Fruit fly (Drosophila melanogaster) whole organism, wandering third instar larva: ENCODE measurements around the gene LysE.
A peak's percentile ranks its signal among the peaks of the same experiment; 100 is the strongest.

Source experiments
- Abd-B ChIP-seq: fragments of >200 bp; optimal IDR thresholded peaks from 2 replicates; lab custom pipeline; 2017; ENCODE audit warnings: missing biosample characterization, missing genetic modification characterization
- CG32264 ChIP-seq: fragments of 200-800 bp; sonication (Bioruptor generic); optimal IDR thresholded peaks from 2 replicates; lab custom pipeline; 2016; ENCODE audit warnings: missing biosample characterization, missing genetic modification characterization
- CG9705 ChIP-seq: fragments of 200-800 bp; sonication (Bioruptor generic); optimal IDR thresholded peaks from 2 replicates; lab custom pipeline; 2018; ENCODE audit warnings: missing biosample characterization, mild to moderate bottlenecking, missing genetic modification characterization
- CrebA ChIP-seq: fragments of 200-800 bp; sonication (Bioruptor generic); optimal IDR thresholded peaks from 2 replicates; lab custom pipeline; 2016; ENCODE audit warnings: missing biosample characterization, mild to moderate bottlenecking, missing genetic modification characterization, borderline replicate concordance
- Dfd ChIP-seq: fragments of >200 bp; optimal IDR thresholded peaks from 2 replicates; lab custom pipeline; 2017; ENCODE audit warnings: missing biosample characterization, missing genetic modification characterization
- Dif ChIP-seq: fragments of 200-275, 200-300 bp; sonication (Bioruptor generic); optimal IDR thresholded peaks from 2 replicates; lab custom pipeline; 2018; ENCODE audit warnings: missing biosample characterization, missing genetic modification characterization; ENCODE audit not compliant: partially characterized antibody
- GATAd ChIP-seq: sonication (Bioruptor generic); optimal IDR thresholded peaks from 2 replicates; lab custom pipeline; 2016; ENCODE audit warnings: missing biosample characterization, missing genetic modification characterization
- HLH106 ChIP-seq: fragments of 200-800 bp; optimal IDR thresholded peaks from 3 replicates; lab custom pipeline; 2019; ENCODE audit warnings: missing biosample characterization, mild to moderate bottlenecking, missing genetic modification characterization, moderate library complexity
- Hnf4 ChIP-seq: fragments of 200-800 bp; sonication (Bioruptor generic); optimal IDR thresholded peaks from 2 replicates; lab custom pipeline; 2016; ENCODE audit warnings: missing biosample characterization, mild to moderate bottlenecking, missing genetic modification characterization
- Hr78 ChIP-seq: fragments of >200 bp; optimal IDR thresholded peaks from 2 replicates; lab custom pipeline; 2017; ENCODE audit warnings: missing biosample characterization, missing genetic modification characterization
- Jra ChIP-seq: sonication (Bioruptor generic); optimal IDR thresholded peaks from 2 replicates; lab custom pipeline; 2016; ENCODE audit warnings: missing biosample characterization, missing genetic modification characterization
- Mio ChIP-seq: sonication (Bioruptor generic); optimal IDR thresholded peaks from 2 replicates; lab custom pipeline; 2016; ENCODE audit warnings: missing biosample characterization, missing genetic modification characterization
- OdsH ChIP-seq: fragments of 200-800 bp; sonication (Bioruptor generic); optimal IDR thresholded peaks from 2 replicates; lab custom pipeline; 2016; ENCODE audit warnings: missing biosample characterization, mild to moderate bottlenecking, missing genetic modification characterization
- Rel ChIP-seq, 2 experiments: fragments of 200-800 bp; sonication (Bioruptor generic) in 1 of 2; optimal IDR thresholded peaks; 2 replicates in 1 of 2; 3 replicates in 1 of 2; lab custom pipeline; 2016 to 2019; ENCODE audit warnings: mild to moderate bottlenecking in 2 of 2, missing biosample characterization in 2 of 2, missing genetic modification characterization in 2 of 2, moderate library complexity in 1 of 2
- Sp1 ChIP-seq: fragments of 200-800 bp; sonication (Bioruptor generic); optimal IDR thresholded peaks from 3 replicates; lab custom pipeline; 2019; ENCODE audit warnings: missing biosample characterization, mild to moderate bottlenecking, missing genetic modification characterization, moderate library complexity
- Vsx2 ChIP-seq: fragments of 200-300, 225-300 bp; sonication (Bioruptor generic); optimal IDR thresholded peaks from 2 replicates; lab custom pipeline; 2018; ENCODE audit warnings: missing biosample characterization, missing genetic modification characterization; ENCODE audit not compliant: partially characterized antibody
- dl ChIP-seq, 2 experiments: fragments of 175-275, 200-275 bp in 1 of 2; fragments of 200-275 bp in 1 of 2; sonication (Bioruptor generic); optimal IDR thresholded peaks; lab custom pipeline; 2018; ENCODE audit warnings: mild to moderate bottlenecking in 2 of 2, missing biosample characterization in 2 of 2, missing genetic modification characterization in 2 of 2, moderate library complexity in 2 of 2; ENCODE audit not compliant: partially characterized antibody in 2 of 2, insufficient read depth in 1 of 2
- ey ChIP-seq: fragments of 200-800 bp; sonication (Bioruptor generic); optimal IDR thresholded peaks from 2 replicates; lab custom pipeline; 2016; ENCODE audit warnings: missing biosample characterization, missing genetic modification characterization
- foxo ChIP-seq, 2 experiments: fragments of 200-800 bp; sonication (Bioruptor generic); optimal IDR thresholded peaks; 2 replicates in 1 of 2; 3 replicates in 1 of 2; lab custom pipeline; 2016 to 2017; ENCODE audit warnings: missing biosample characterization in 2 of 2, missing genetic modification characterization in 2 of 2
- fru ChIP-seq: fragments of 200-800 bp; sonication (Bioruptor generic); optimal IDR thresholded peaks from 3 replicates; lab custom pipeline; 2016; ENCODE audit warnings: missing biosample characterization, mild to moderate bottlenecking, missing genetic modification characterization
- h ChIP-seq: fragments of 200-800 bp; sonication (Bioruptor generic); optimal IDR thresholded peaks from 3 replicates; lab custom pipeline; 2016; ENCODE audit warnings: missing biosample characterization, mild to moderate bottlenecking, missing genetic modification characterization
- jim ChIP-seq: fragments of 175-275, 200-325 bp; sonication (Bioruptor generic); optimal IDR thresholded peaks from 2 replicates; lab custom pipeline; 2016; ENCODE audit warnings: missing biosample characterization, mild to moderate bottlenecking, missing genetic modification characterization
- lola ChIP-seq: fragments of >200 bp; optimal IDR thresholded peaks from 2 replicates; lab custom pipeline; 2017; ENCODE audit warnings: missing biosample characterization, missing genetic modification characterization
- pan ChIP-seq: fragments of >200 bp; optimal IDR thresholded peaks from 2 replicates; lab custom pipeline; 2017
- psq ChIP-seq: fragments of 200-800 bp; sonication (Bioruptor generic); optimal IDR thresholded peaks from 3 replicates; lab custom pipeline; 2017; ENCODE audit warnings: missing biosample characterization, mild to moderate bottlenecking, missing genetic modification characterization, moderate library complexity
- rgr ChIP-seq: fragments of 200-800 bp; sonication (Bioruptor generic); optimal IDR thresholded peaks from 3 replicates; lab custom pipeline; 2016; ENCODE audit warnings: missing biosample characterization, mild to moderate bottlenecking, missing genetic modification characterization
- sage ChIP-seq: fragments of 200-800 bp; sonication (Bioruptor generic); optimal IDR thresholded peaks from 2 replicates; lab custom pipeline; 2016; ENCODE audit warnings: missing biosample characterization, mild to moderate bottlenecking, missing genetic modification characterization
- tai ChIP-seq: sonication (Bioruptor generic); optimal IDR thresholded peaks from 2 replicates; lab custom pipeline; 2016; ENCODE audit warnings: missing biosample characterization, missing genetic modification characterization
- usp ChIP-seq: fragments of >200 bp; optimal IDR thresholded peaks from 2 replicates; lab custom pipeline; 2017; ENCODE audit warnings: missing biosample characterization, missing genetic modification characterization

LysE gene

dm6 chr3L:1177085-1177484 is 35.5 kb upstream of the LysE start, which contains the start of gene bab2:
Gene bab2 (minus strand): TSS chr3L:1177276.
- TF ChIP-seq ey = no peak
- TF ChIP-seq OdsH = no peak
- no peak for TF ChIP-seq Hnf4 (GFP tag; lab: Kevin White, UChicago)
- TF ChIP-seq Dif = peak; percentile 77
- TF ChIP-seq psq (GFP tag; lab: Kevin White, UChicago) = peak; percentile 34
- peak; percentile 13 for TF ChIP-seq rgr (GFP tag; lab: Kevin White, UChicago)
- TF ChIP-seq Vsx2 (GFP tag; lab: Kevin White, UChicago) = peak; percentile 5
- TF ChIP-seq CrebA (GFP tag; lab: Kevin White, UChicago) = peak; percentile 5
- no peak for TF ChIP-seq Dfd (GFP tag; lab: Kevin White, UChicago)
- peak in 1 of 2 experiments; percentile 4 for TF ChIP-seq dl (GFP tag; optimal IDR thresholded peaks at IDR 0.05; lab: Kevin White, UChicago; ENCODE audit: insufficient read depth in 1 of 2, partially characterized antibody in 2 of 2)
- no peak for TF ChIP-seq foxo (GFP tag; optimal IDR thresholded peaks at IDR 0.05; lab: Kevin White, UChicago)
- TF ChIP-seq Jra (GFP tag; lab: Kevin White, UChicago) = no peak

- no peak for TF ChIP-seq foxo (GFP tag; optimal IDR thresholded peaks at IDR 0.05; lab: Kevin White, UChicago)
- peak; percentile 28 for TF ChIP-seq Sp1 (GFP tag; lab: Kevin White, UChicago)
- TF ChIP-seq psq (GFP tag; lab: Kevin White, UChicago) = peak; percentile 92
- no peak for TF ChIP-seq pan (lab: Kevin White, UChicago)
- TF ChIP-seq Rel (GFP tag; optimal IDR thresholded peaks at IDR 0.05; lab: Kevin White, UChicago) = no peak
- peak; percentile 31 for TF ChIP-seq Rel (tag; optimal IDR thresholded peaks at IDR 0.05; lab: Kevin White, UChicago)
- TF ChIP-seq jim (GFP tag; lab: Kevin White, UChicago) = peak; percentile 68
- peak in 1 of 2 experiments; percentile 30 for TF ChIP-seq dl (GFP tag; optimal IDR thresholded peaks at IDR 0.05; lab: Kevin White, UChicago; ENCODE audit: insufficient read depth in 1 of 2, partially characterized antibody in 2 of 2)
- TF ChIP-seq Hnf4 (GFP tag; lab: Kevin White, UChicago) = no peak
- no peak for TF ChIP-seq Mio (GFP tag; lab: Kevin White, UChicago)
Observed at dm6 chr3L:1178115-1178583, 34.5 kb upstream of the LysE start.

DNA sequence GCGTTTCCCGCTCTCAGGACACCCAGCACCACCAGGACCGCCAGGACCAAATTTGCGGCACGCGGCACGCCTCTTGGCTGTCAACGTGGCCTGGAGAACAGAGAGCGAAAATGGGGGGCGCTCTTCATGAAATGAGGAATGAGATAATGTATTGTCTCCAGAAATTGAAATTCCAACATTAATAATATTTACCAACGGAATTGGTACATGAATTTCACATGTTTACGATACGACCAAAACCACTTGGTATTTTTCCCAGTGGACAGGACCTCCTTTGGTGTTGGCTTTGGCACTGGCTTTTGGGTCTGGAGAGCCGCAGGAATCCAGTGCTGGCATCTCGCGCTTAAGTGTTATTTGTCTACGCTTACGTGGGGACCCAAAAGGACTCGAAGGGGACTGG is 29.2 kb upstream of the LysE start:
- peak; percentile 30 for TF ChIP-seq HLH106 (tag; lab: Kevin White, UChicago)
- peak in 1 of 2 experiments; percentile 31 for TF ChIP-seq foxo (GFP tag; optimal IDR thresholded peaks at IDR 0.05; lab: Kevin White, UChicago)
- TF ChIP-seq Hnf4 (GFP tag; lab: Kevin White, UChicago) = no peak
- no peak for TF ChIP-seq Rel (GFP tag; optimal IDR thresholded peaks at IDR 0.05; lab: Kevin White, UChicago)
- TF ChIP-seq Rel (tag; optimal IDR thresholded peaks at IDR 0.05; lab: Kevin White, UChicago) = no peak
- no peak for TF ChIP-seq pan (lab: Kevin White, UChicago)
- no peak for TF ChIP-seq CG32264 (GFP tag; lab: Kevin White, UChicago)
- TF ChIP-seq dl (GFP tag; optimal IDR thresholded peaks at IDR 0.05; lab: Kevin White, UChicago; ENCODE audit: insufficient read depth in 1 of 2, partially characterized antibody in 2 of 2) = no peak
- TF ChIP-seq rgr (GFP tag; lab: Kevin White, UChicago) = peak; percentile 10
- TF ChIP-seq ey = peak; percentile 30
- no peak for TF ChIP-seq usp
- peak; percentile 18 for TF ChIP-seq fru (GFP tag; lab: Kevin White, UChicago)
- no peak for TF ChIP-seq Vsx2 (GFP tag; lab: Kevin White, UChicago)
- TF ChIP-seq Hr78 (GFP tag; lab: Kevin White, UChicago) = no peak
- TF ChIP-seq Dfd (GFP tag; lab: Kevin White, UChicago) = no peak
- no peak for TF ChIP-seq lola
- TF ChIP-seq psq (GFP tag; lab: Kevin White, UChicago) = no peak

DNA sequence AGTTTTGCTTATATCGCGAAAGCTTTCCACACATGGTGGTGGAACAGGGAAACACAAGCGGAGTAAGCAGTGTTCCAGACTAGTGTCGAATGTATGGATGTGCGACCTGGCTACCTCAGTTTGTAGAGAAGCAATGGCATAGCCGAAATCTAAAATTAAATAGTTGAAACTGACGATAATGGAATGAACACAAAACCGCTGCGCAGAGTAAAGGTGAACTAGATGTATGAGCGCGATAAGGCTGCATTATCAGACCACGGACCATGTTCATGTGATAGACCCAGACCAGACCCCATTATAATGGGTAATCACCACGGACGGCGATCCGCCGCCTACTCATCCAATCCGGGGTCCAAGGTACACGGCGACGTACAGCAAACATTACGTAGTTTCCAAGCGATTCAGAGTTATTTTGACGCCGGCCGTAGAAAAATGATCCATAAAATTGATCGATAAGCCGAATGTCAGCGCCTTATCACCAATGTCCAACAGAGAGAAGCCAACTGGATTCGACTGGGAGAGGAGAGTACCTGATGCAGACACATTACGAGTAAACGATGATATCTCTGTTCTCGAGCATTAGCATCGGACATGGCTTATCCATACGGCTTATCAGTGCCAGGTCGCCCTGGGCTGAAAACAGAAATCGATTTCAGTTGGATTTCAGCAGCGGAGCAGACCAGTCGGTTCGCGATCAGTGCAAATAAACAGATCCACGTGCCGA is 23.5 kb upstream of the LysE start, which contains the start of gene CG13912:
TSS of gene CG13912 (plus strand) at position 653 of the 724 bp plus-strand sequence.
- TF ChIP-seq CG9705 (no peak), Abd-B (GFP tag; lab: Kevin White, UChicago) (no peak), Hr78 (GFP tag; lab: Kevin White, UChicago) (no peak), psq (GFP tag; lab: Kevin White, UChicago) (no peak), GATAd (GFP tag; lab: Kevin White, UChicago) (no peak), CrebA (GFP tag; lab: Kevin White, UChicago) (peak; percentile 17), sage (no peak), h (GFP tag; lab: Kevin White, UChicago) (no peak), Rel (GFP tag; optimal IDR thresholded peaks at IDR 0.05; lab: Kevin White, UChicago) (no peak), Rel (tag; optimal IDR thresholded peaks at IDR 0.05; lab: Kevin White, UChicago) (peak; percentile 89), Hnf4 (GFP tag; lab: Kevin White, UChicago) (peak; percentile 24), foxo (GFP tag; optimal IDR thresholded peaks at IDR 0.05; lab: Kevin White, UChicago) (no peak), tai (no peak)
